Worm (Caenorhabditis elegans): ENCODE data around the gene K07F5.22.
A peak's percentile ranks its signal among the peaks of the same experiment; 100 is the strongest.

Gene K07F5.22

ce11 chrIV:9867915-9868314, 3.0 kb downstream of the K07F5.22 start (continued):
- TF ChIP-seq rbr-2 (tag; optimal IDR thresholded peaks at IDR 0.05) (no peak), lin-39 (tag; optimal IDR thresholded peaks at IDR 0.05) (no peak), ceh-20 (GFP tag; IDR thresholded peaks at IDR 0.05) (peak; percentile 58; the same call in 1 of the 2 replicates), nhr-76 (tag; optimal IDR thresholded peaks at IDR 0.05) (no peak), mes-2 (tag; optimal IDR thresholded peaks at IDR 0.05; ENCODE audit: poor library complexity, severe bottlenecking) (peak; percentile 41), lin-1 (GFP tag; IDR thresholded peaks at IDR 0.05) (no peak), F37D6.2 (tag; optimal IDR thresholded peaks at IDR 0.05) (no peak), daf-8 (GFP tag; IDR thresholded peaks at IDR 0.05) (no peak)

ce11 chrIV:9869344-9869743, 4.5 kb downstream of the K07F5.22 start:
- TF ChIP-seq D1046.2 (GFP tag; IDR thresholded peaks at IDR 0.05) (no peak), Y105C5A.15 (GFP tag; IDR thresholded peaks at IDR 0.05) (no peak), hlh-30 (tag; optimal IDR thresholded peaks at IDR 0.05; ENCODE audit: insufficient read depth) (no peak), saeg-2 (GFP tag; IDR thresholded peaks at IDR 0.05) (no peak), ama-1 (optimal IDR thresholded peaks at IDR 0.05) (no peak), attf-4 (tag; optimal IDR thresholded peaks at IDR 0.05) (no peak), ZK546.5 (tag; optimal IDR thresholded peaks at IDR 0.05) (no peak), snpc-4 (tag; optimal IDR thresholded peaks at IDR 0.05) (no peak), mep-1 (tag; optimal IDR thresholded peaks at IDR 0.05) (no peak), daf-8 (GFP tag; IDR thresholded peaks at IDR 0.05) (no peak), hif-1 (tag; optimal IDR thresholded peaks at IDR 0.05) (no peak), nhr-77 (tag; optimal IDR thresholded peaks at IDR 0.05) (no peak), nhr-41 (GFP tag; IDR thresholded peaks at IDR 0.05) (no peak), lin-15B (tag; optimal IDR thresholded peaks at IDR 0.05) (no peak), unc-62 (GFP tag; optimal IDR thresholded peaks at IDR 0.05 in 1 of 2) (no peak), unc-62 (tag; optimal IDR thresholded peaks at IDR 0.05) (no peak)

- TF ChIP-seq lsy-2 (tag; optimal IDR thresholded peaks at IDR 0.05) (no peak), spr-3 (GFP tag; optimal IDR thresholded peaks at IDR 0.05) (no peak), daf-12 (tag; optimal IDR thresholded peaks at IDR 0.05) (no peak), zfp-2 (tag; optimal IDR thresholded peaks at IDR 0.05) (no peak), F49E8.2 (tag; optimal IDR thresholded peaks at IDR 0.05; ENCODE audit: borderline replicate concordance) (no peak), daf-8 (GFP tag; IDR thresholded peaks at IDR 0.05) (no peak), T20F7.1 (GFP tag; optimal IDR thresholded peaks at IDR 0.05) (no peak), D1046.2 (GFP tag; IDR thresholded peaks at IDR 0.05) (no peak), duxl-1 (tag; optimal IDR thresholded peaks at IDR 0.05; ENCODE audit: poor library complexity) (no peak), zip-11 (GFP tag; IDR thresholded peaks at IDR 0.05) (no peak), T26A8.4 (GFP tag; IDR thresholded peaks at IDR 0.05) (no peak), ces-1 (GFP tag; optimal IDR thresholded peaks at IDR 0.05) (no peak), ceh-28 (tag; optimal IDR thresholded peaks at IDR 0.05) (no peak), attf-4 (tag; optimal IDR thresholded peaks at IDR 0.05) (no peak), nhr-76 (tag; optimal IDR thresholded peaks at IDR 0.05) (no peak), unc-62 (GFP tag; optimal IDR thresholded peaks at IDR 0.05 in 1 of 2) (no peak), unc-62 (tag; optimal IDR thresholded peaks at IDR 0.05) (no peak), nhr-28 (tag; optimal IDR thresholded peaks at IDR 0.05) (no peak), snpc-1.2 (GFP tag; IDR thresholded peaks at IDR 0.05) (no peak)
These were observed 7.3 kb downstream of the K07F5.22 start for ce11 chrIV:9872210-9872609.

- no peak for TF ChIP-seq tra-1 (GFP tag; IDR thresholded peaks at IDR 0.05)
- TF ChIP-seq hlh-11 (tag; optimal IDR thresholded peaks at IDR 0.05), result peak; percentile 47
- TF ChIP-seq ZK337.2 (GFP tag; IDR thresholded peaks at IDR 0.05), result no peak
- TF ChIP-seq sdz-12 (GFP tag; optimal IDR thresholded peaks at IDR 0.05), result no peak
- TF ChIP-seq nhr-28 (tag; optimal IDR thresholded peaks at IDR 0.05), result peak; percentile 73
- TF ChIP-seq daf-16 (GFP tag; optimal IDR thresholded peaks at IDR 0.05), result no peak
- TF ChIP-seq daf-16 (tag; optimal IDR thresholded peaks at IDR 0.05), result peak; percentile 85
- TF ChIP-seq mep-1 (tag; optimal IDR thresholded peaks at IDR 0.05), result peak; percentile 30
- peak; percentile 46; the same call in 1 of the 2 replicates for TF ChIP-seq dmd-6 (GFP tag; IDR thresholded peaks at IDR 0.05)
- TF ChIP-seq hlh-30 (tag; optimal IDR thresholded peaks at IDR 0.05; ENCODE audit: insufficient read depth), result peak; percentile 43
- TF ChIP-seq ztf-7 (tag; optimal IDR thresholded peaks at IDR 0.05), result no peak
- TF ChIP-seq unc-62 (GFP tag; optimal IDR thresholded peaks at IDR 0.05 in 1 of 2), result peak in 1 of 2 experiments; percentile 51
- TF ChIP-seq unc-62 (tag; optimal IDR thresholded peaks at IDR 0.05), result no peak
- TF ChIP-seq mes-2 (tag; optimal IDR thresholded peaks at IDR 0.05; ENCODE audit: poor library complexity, severe bottlenecking), result peak; percentile 9
- peak; percentile 64 for TF ChIP-seq dve-1 (tag; optimal IDR thresholded peaks at IDR 0.05; ENCODE audit: insufficient read depth)
- no peak for TF ChIP-seq zfp-2 (tag; optimal IDR thresholded peaks at IDR 0.05)
- TF ChIP-seq mdl-1 (tag; optimal IDR thresholded peaks at IDR 0.05), result peak in 1 of 2 experiments; percentile 44
- peak in 1 of 2 experiments; percentile 19 for TF ChIP-seq lsy-2 (tag; optimal IDR thresholded peaks at IDR 0.05)
- TF ChIP-seq D1046.2 (GFP tag; IDR thresholded peaks at IDR 0.05), result no peak
These were observed 7.9 kb downstream of the K07F5.22 start for ce11 chrIV:9872786-9873185.

All from whole organism, L4 larva.